Worm (Caenorhabditis elegans) whole organism, L3 larva: ENCODE measurements around the gene lido-5.

Experiments used
- jun-1 ChIP-seq: fragments of 150-350 bp; optimal IDR thresholded peaks from 2 replicates; lab custom pipeline; 2014; ENCODE audit warnings: missing biosample characterization, missing genetic modification reagents, missing genetic modification characterization
- nhr-28 ChIP-seq: fragments of 150-350 bp; optimal IDR thresholded peaks from 2 replicates; lab custom pipeline; 2014; ENCODE audit warnings: missing biosample characterization, missing genetic modification characterization
- sea-2 ChIP-seq: fragments of 150-350 bp; sonication (generic microtip); optimal IDR thresholded peaks from 4 replicates; lab custom pipeline; 2014; ENCODE audit warnings: missing biosample characterization, missing genetic modification reagents, missing genetic modification characterization
- snpc-4 ChIP-seq: fragments of 150-350 bp; optimal IDR thresholded peaks from 2 replicates; lab custom pipeline; 2014; ENCODE audit warnings: missing biosample characterization, missing genetic modification characterization
- unc-62 ChIP-seq: fragments of 150-350 bp; sonication (generic microtip); optimal IDR thresholded peaks from 4 replicates; lab custom pipeline; 2014; ENCODE audit warnings: missing biosample characterization, missing genetic modification reagents, missing genetic modification characterization
- ztf-4 ChIP-seq: fragments of 150-350 bp; optimal IDR thresholded peaks from 2 replicates; lab custom pipeline; 2014; ENCODE audit warnings: missing biosample characterization, missing genetic modification characterization

DNA sequence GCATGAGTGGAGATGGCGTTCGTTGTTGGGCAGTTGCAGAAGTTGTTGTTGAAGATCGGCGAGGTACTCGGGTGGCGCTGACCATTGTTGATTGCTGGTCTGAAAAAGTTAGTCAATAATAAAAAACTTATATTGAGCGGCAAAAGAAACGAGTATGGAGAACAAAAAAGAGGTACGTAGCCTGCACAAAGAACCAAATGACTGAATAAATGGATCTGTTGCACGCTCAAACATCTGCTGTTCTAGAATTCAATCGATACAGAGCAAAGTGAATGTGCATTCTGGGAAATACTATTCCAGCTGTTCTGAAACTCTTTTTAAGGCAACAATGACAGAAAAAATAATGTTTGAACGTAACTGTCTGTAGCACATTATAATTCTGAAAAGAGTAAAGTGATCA lies 9.8 kb downstream of the lido-5 start, which contains the start of gene lido-2:
- TF ChIP-seq jun-1 (tag; lab: Kevin White, UChicago) (no peak), nhr-28 (tag; lab: Kevin White, UChicago) (no peak), unc-62 (no peak), snpc-4 (tag; lab: Kevin White, UChicago) (no peak), sea-2 (GFP tag; lab: Kevin White, UChicago) (no peak), ztf-4 (no peak)
